Fruit fly (Drosophila melanogaster) whole organism, embryonic: Measurements from ENCODE around the gene CG6041.
A peak's percentile ranks its signal among the peaks of the same experiment; 100 is the strongest.

Source experiments
- ATbp ChIP-seq: fragments of 200-800 bp; sonication (Bioruptor generic); optimal IDR thresholded peaks from 2 replicates; lab custom pipeline; 2017; ENCODE audit warnings: missing biosample characterization, mild to moderate bottlenecking, missing genetic modification characterization, missing genetic modification reagents
- Ada2b ChIP-seq: fragments of 200-800 bp; sonication (Bioruptor generic); IDR thresholded peaks from 2 replicates; pipeline ENCODE4 v1.3.6; 2022; ENCODE audit warnings: missing biosample characterization, missing genetic modification characterization
- Aef1 ChIP-seq: fragments of 200-800 bp; sonication (Bioruptor generic); IDR thresholded peaks from 3 replicates; pipeline ENCODE4 v1.3.6; 2022; ENCODE audit warnings: missing biosample characterization, missing genetic modification characterization
- Bdp1 ChIP-seq: fragments of 200-800 bp; sonication (Bioruptor generic); optimal IDR thresholded peaks from 3 replicates; lab custom pipeline; 2016; ENCODE audit warnings: missing biosample characterization, missing genetic modification characterization
- CG10543 ChIP-seq: fragments of 200-800 bp; sonication (Bioruptor generic); optimal IDR thresholded peaks from 3 replicates; lab custom pipeline; 2017; ENCODE audit warnings: missing biosample characterization, mild to moderate bottlenecking, missing genetic modification characterization, moderate library complexity
- CG10959 ChIP-seq: fragments of 200-800 bp; sonication (Bioruptor generic); IDR thresholded peaks from 2 replicates; pipeline ENCODE4 v1.3.6; 2022; ENCODE audit warnings: missing biosample characterization, missing genetic modification characterization
- CG11723 ChIP-seq: fragments of 200-800 bp; sonication (Bioruptor generic); optimal IDR thresholded peaks from 2 replicates; lab custom pipeline; 2017; ENCODE audit warnings: missing biosample characterization, mild to moderate bottlenecking, missing genetic modification characterization
- CG12155 ChIP-seq: fragments of 200-800 bp; sonication (Bioruptor generic); optimal IDR thresholded peaks from 3 replicates; lab custom pipeline; 2016; ENCODE audit warnings: missing biosample characterization, missing genetic modification characterization
- CG13123 ChIP-seq: fragments of 200-800 bp; sonication (Bioruptor generic); optimal IDR thresholded peaks from 2 replicates; lab custom pipeline; 2016; ENCODE audit warnings: missing biosample characterization, missing genetic modification characterization
- CG14014 ChIP-seq: fragments of 200-800 bp; sonication (Bioruptor generic); IDR thresholded peaks from 2 replicates; pipeline ENCODE4 v1.3.6; 2022; ENCODE audit warnings: missing biosample characterization, missing genetic modification characterization
- CG18476 ChIP-seq: fragments of 200-800 bp; sonication (Bioruptor generic); optimal IDR thresholded peaks from 2 replicates; lab custom pipeline; 2016; ENCODE audit warnings: missing biosample characterization, mild to moderate bottlenecking, missing genetic modification characterization
- CG18764 ChIP-seq: fragments of 200-800 bp; sonication (Bioruptor generic); optimal IDR thresholded peaks from 3 replicates; lab custom pipeline; 2016; ENCODE audit warnings: missing biosample characterization, missing genetic modification characterization
- CG2116 ChIP-seq: fragments of 200-800 bp; sonication (Bioruptor generic); optimal IDR thresholded peaks from 3 replicates; lab custom pipeline; 2018; ENCODE audit warnings: missing biosample characterization, mild to moderate bottlenecking, missing genetic modification characterization
- CG2678 ChIP-seq: fragments of 200-800 bp; sonication (Bioruptor generic); optimal IDR thresholded peaks from 3 replicates; lab custom pipeline; 2019; ENCODE audit warnings: missing biosample characterization, mild to moderate bottlenecking, missing genetic modification characterization, moderate library complexity
- CG31224 ChIP-seq: fragments of 200-800 bp; sonication (Bioruptor generic); IDR thresholded peaks from 2 replicates; pipeline ENCODE4 v1.3.6; 2022; ENCODE audit warnings: missing biosample characterization, missing genetic modification characterization
- CG31365 ChIP-seq: fragments of 200-800 bp; sonication (Bioruptor generic); optimal IDR thresholded peaks from 2 replicates; lab custom pipeline; 2018; ENCODE audit warnings: missing biosample characterization, mild to moderate bottlenecking, missing genetic modification characterization
- CG31388 ChIP-seq: fragments of 200-800 bp; sonication (Bioruptor generic); optimal IDR thresholded peaks from 2 replicates; lab custom pipeline; 2016; ENCODE audit warnings: missing biosample characterization, missing genetic modification characterization
- CG3847 ChIP-seq: fragments of 200-800 bp; sonication (Bioruptor generic); IDR thresholded peaks from 2 replicates; pipeline ENCODE4 v1.3.6; 2022; ENCODE audit warnings: missing biosample characterization, missing genetic modification characterization
- CG4730 ChIP-seq: fragments of 200-800 bp; sonication (Bioruptor generic); IDR thresholded peaks from 2 replicates; pipeline ENCODE4 v1.3.6; 2022; ENCODE audit warnings: missing biosample characterization, missing genetic modification characterization
- CG6854 ChIP-seq: fragments of 200-800 bp; sonication (Bioruptor generic); optimal IDR thresholded peaks from 3 replicates; lab custom pipeline; 2017; ENCODE audit warnings: missing biosample characterization, mild to moderate bottlenecking, missing genetic modification characterization
- CG7372 ChIP-seq: fragments of 200-800 bp; sonication (Bioruptor generic); IDR thresholded peaks from 2 replicates; pipeline ENCODE4 v1.3.6; 2022; ENCODE audit warnings: missing biosample characterization, missing genetic modification characterization
- CG8089 ChIP-seq: fragments of 200-800 bp; sonication (Bioruptor generic); optimal IDR thresholded peaks from 3 replicates; lab custom pipeline; 2016; ENCODE audit warnings: missing biosample characterization, missing genetic modification characterization
- CG8478 ChIP-seq: fragments of >200 bp; optimal IDR thresholded peaks from 2 replicates; lab custom pipeline; 2018
- CG9215 ChIP-seq: fragments of 200-800 bp; sonication (Bioruptor generic); IDR thresholded peaks from 2 replicates; pipeline ENCODE4 v1.3.6; 2022; ENCODE audit warnings: missing biosample characterization, missing genetic modification characterization
- CrebB ChIP-seq: fragments of 200-800 bp; sonication (Bioruptor generic); optimal IDR thresholded peaks from 3 replicates; lab custom pipeline; 2018; ENCODE audit warnings: missing biosample characterization, mild to moderate bottlenecking, missing genetic modification characterization
- Elba2 ChIP-seq: fragments of 200-800 bp; sonication (Bioruptor generic); optimal IDR thresholded peaks from 3 replicates; lab custom pipeline; 2016; ENCODE audit warnings: missing biosample characterization, missing genetic modification characterization
- Ets65A ChIP-seq: fragments of 200-800 bp; sonication (Bioruptor generic); peaks from one replicate; lab custom pipeline; 2016; ENCODE audit warnings: missing biosample characterization, missing genetic modification characterization
- Fer1 ChIP-seq: fragments of 200-800 bp; sonication (Bioruptor generic); optimal IDR thresholded peaks from 2 replicates; lab custom pipeline; 2017; ENCODE audit warnings: missing biosample characterization, mild to moderate bottlenecking, missing genetic modification characterization
- Gsc ChIP-seq: fragments of 200-800 bp; sonication (Bioruptor generic); IDR thresholded peaks from 2 replicates; pipeline ENCODE4 v1.3.6; 2022; ENCODE audit warnings: missing biosample characterization, missing genetic modification characterization
- H2.0 ChIP-seq: fragments of 200-800 bp; sonication (Bioruptor generic); IDR thresholded peaks from 2 replicates; pipeline ENCODE4 v1.3.6; 2022; ENCODE audit warnings: missing biosample characterization, missing genetic modification characterization
- HmgZ ChIP-seq: fragments of 200-800 bp; sonication (Bioruptor generic); optimal IDR thresholded peaks from 2 replicates; lab custom pipeline; 2018; ENCODE audit warnings: missing biosample characterization, mild to moderate bottlenecking, missing genetic modification characterization
- Mrtf ChIP-seq: fragments of 200-800 bp; sonication (Bioruptor generic); IDR thresholded peaks from 3 replicates; pipeline ENCODE4 v1.3.6; 2022; ENCODE audit warnings: missing biosample characterization, missing genetic modification characterization
- ab ChIP-seq: fragments of 200-800 bp; sonication (Bioruptor generic); optimal IDR thresholded peaks from 2 replicates; lab custom pipeline; 2016; ENCODE audit warnings: missing biosample characterization, missing genetic modification characterization
- amos ChIP-seq: fragments of 200-800 bp; sonication (Bioruptor generic); IDR thresholded peaks from 2 replicates; pipeline ENCODE4 v1.3.6; 2022; ENCODE audit warnings: missing biosample characterization, missing genetic modification characterization; ENCODE audit not compliant: partially characterized antibody
- aop ChIP-seq: fragments of 200-800 bp; sonication (Bioruptor generic); IDR thresholded peaks from 2 replicates; pipeline ENCODE4 v1.3.6; 2022; ENCODE audit warnings: missing biosample characterization, missing genetic modification characterization
- bbx ChIP-seq: fragments of 200-800 bp; sonication (Bioruptor generic); IDR thresholded peaks from 2 replicates; pipeline ENCODE4 v1.3.6; 2022; ENCODE audit warnings: missing biosample characterization, missing genetic modification characterization; ENCODE audit not compliant: partially characterized antibody
- bowl ChIP-seq: fragments of 200-800 bp; sonication (Bioruptor generic); IDR thresholded peaks from 2 replicates; pipeline ENCODE4 v1.3.6; 2022; ENCODE audit warnings: missing biosample characterization, missing genetic modification characterization
- fd96Cb ChIP-seq: fragments of 200-800 bp; sonication (Bioruptor generic); optimal IDR thresholded peaks from 2 replicates; lab custom pipeline; 2018; ENCODE audit warnings: missing biosample characterization, mild to moderate bottlenecking, missing genetic modification characterization, moderate library complexity
- her ChIP-seq: fragments of 200-800 bp; sonication (Bioruptor generic); optimal IDR thresholded peaks from 2 replicates; lab custom pipeline; 2016; ENCODE audit warnings: missing biosample characterization, missing genetic modification characterization
- ind ChIP-seq: fragments of 200-800 bp; sonication (Bioruptor generic); optimal IDR thresholded peaks from 3 replicates; lab custom pipeline; 2016; ENCODE audit warnings: missing biosample characterization, missing genetic modification characterization
- kah ChIP-seq: fragments of 200-800 bp; sonication (Bioruptor generic); optimal IDR thresholded peaks from 2 replicates; lab custom pipeline; 2018; ENCODE audit warnings: missing biosample characterization, mild to moderate bottlenecking, missing genetic modification characterization
- lab ChIP-seq: fragments of 200-800 bp; sonication (Bioruptor generic); optimal IDR thresholded peaks from 3 replicates; lab custom pipeline; 2017; ENCODE audit warnings: missing biosample characterization, missing genetic modification characterization, mild to moderate bottlenecking, moderate library complexity, missing genetic modification reagents
- onecut ChIP-seq: fragments of 200-800 bp; sonication (Bioruptor generic); IDR thresholded peaks from 2 replicates; pipeline ENCODE4 v1.3.6; 2022; ENCODE audit warnings: missing biosample characterization, missing genetic modification characterization
- otp ChIP-seq: fragments of 200-800 bp; sonication (Bioruptor generic); IDR thresholded peaks from 3 replicates; pipeline ENCODE4, ENCODE4 v1.3.6; 2022; ENCODE audit warnings: missing biosample characterization, missing genetic modification characterization
- phol ChIP-seq: fragments of 200-800 bp; sonication (Bioruptor generic); optimal IDR thresholded peaks from 3 replicates; lab custom pipeline; 2018; ENCODE audit warnings: missing biosample characterization, mild to moderate bottlenecking, missing genetic modification characterization, moderate library complexity
- repo ChIP-seq: fragments of 200-800 bp; sonication (Bioruptor generic); optimal IDR thresholded peaks from 2 replicates; lab custom pipeline; 2016; ENCODE audit warnings: missing biosample characterization, missing genetic modification characterization
- salm ChIP-seq: fragments of 200-800 bp; sonication (Bioruptor generic); optimal IDR thresholded peaks from 2 replicates; lab custom pipeline; 2018; ENCODE audit warnings: missing biosample characterization, mild to moderate bottlenecking, missing genetic modification characterization
- schlank ChIP-seq: fragments of 200-800 bp; sonication (Bioruptor generic); optimal IDR thresholded peaks from 2 replicates; lab custom pipeline; 2018; ENCODE audit warnings: missing biosample characterization, mild to moderate bottlenecking, missing genetic modification characterization
- sqz ChIP-seq: fragments of 200-800 bp; sonication (Bioruptor generic); optimal IDR thresholded peaks from 3 replicates; lab custom pipeline; 2018; ENCODE audit warnings: missing biosample characterization, mild to moderate bottlenecking, missing genetic modification characterization
- stwl ChIP-seq: fragments of 200-800 bp; sonication (Bioruptor generic); optimal IDR thresholded peaks from 3 replicates; lab custom pipeline; 2018; ENCODE audit warnings: missing biosample characterization, mild to moderate bottlenecking, missing genetic modification characterization, moderate library complexity
- vfl ChIP-seq: fragments of 200-800 bp; sonication (Bioruptor generic); optimal IDR thresholded peaks from 2 replicates; lab custom pipeline; 2016; ENCODE audit warnings: missing biosample characterization, missing genetic modification characterization
- wor ChIP-seq: fragments of 200-800 bp; sonication (Bioruptor generic); IDR thresholded peaks from 2 replicates; pipeline ENCODE4 v1.3.6; 2022; ENCODE audit warnings: missing biosample characterization, missing genetic modification characterization

Gene CG6041

dm6 chrX:5972030-5972429 lies 24.1 kb downstream of the CG6041 start (continued):
- TF ChIP-seq vfl (GFP tag; lab: Kevin White, UChicago), result no peak
- TF ChIP-seq CG14014 (GFP tag; lab: Robert Waterston, UW), result 0 out of 2 replicates have a peak, but pooled peaks have one; percentile 6
- TF ChIP-seq aop (GFP tag; lab: Robert Waterston, UW), result no peak
- no peak for TF ChIP-seq repo (GFP tag; lab: Kevin White, UChicago)
- TF ChIP-seq ind (GFP tag; lab: Kevin White, UChicago), result no peak
- peak; percentile 27; the same call in 1 of the 2 replicates for TF ChIP-seq wor (GFP tag; lab: Robert Waterston, UW)
- TF ChIP-seq CG10543, result no peak
- TF ChIP-seq CG3847, result no peak
- no peak for TF ChIP-seq CrebB (tag; lab: Kevin White, UChicago)
- TF ChIP-seq schlank (tag; lab: Kevin White, UChicago), result no peak
- TF ChIP-seq Mrtf (GFP tag; lab: Robert Waterston, UW), result no peak; the same call in 2 of the 3 replicates
- no peak; the same call in 1 of the 2 replicates for TF ChIP-seq Ada2b (GFP tag; lab: Robert Waterston, UW)
- TF ChIP-seq ATbp (GFP tag; lab: Kevin White, UChicago), result peak; percentile 41
- TF ChIP-seq bbx (GFP tag; lab: Robert Waterston, UW), result no peak
- no peak for TF ChIP-seq bowl (GFP tag; lab: Robert Waterston, UW)
- no peak for TF ChIP-seq Bdp1 (GFP tag; lab: Kevin White, UChicago)
- TF ChIP-seq CG2116 (GFP tag; lab: Kevin White, UChicago), result no peak
- TF ChIP-seq CG31224, result 0 out of 2 replicates have a peak, but pooled peaks have one; percentile 22
- peak; percentile 42; the same call in 1 of the 3 replicates for TF ChIP-seq Aef1 (GFP tag; lab: Robert Waterston, UW)
- TF ChIP-seq CG8089 (GFP tag; lab: Kevin White, UChicago), result peak; percentile 17
- 0 out of 3 replicates have a peak, but pooled peaks have one; percentile 49 for TF ChIP-seq otp (GFP tag; lab: Robert Waterston, UW)
- TF ChIP-seq CG9215, result no peak
- TF ChIP-seq kah, result no peak
- TF ChIP-seq CG11723 (GFP tag; lab: Kevin White, UChicago), result peak; percentile 39
- no peak for TF ChIP-seq stwl
- no peak for TF ChIP-seq CG18476
- no peak for TF ChIP-seq Elba2 (GFP tag; lab: Kevin White, UChicago)
- TF ChIP-seq her (GFP tag; lab: Kevin White, UChicago), result no peak
- no peak for TF ChIP-seq Fer1
- no peak for TF ChIP-seq HmgZ (tag; lab: Kevin White, UChicago)
- TF ChIP-seq H2.0 (GFP tag; lab: Robert Waterston, UW), result peak; percentile 28; the same call in 1 of the 2 replicates
- peak; percentile 40; the same call in 1 of the 2 replicates for TF ChIP-seq Gsc
- peak; percentile 32 for TF ChIP-seq CG2678 (tag; lab: Kevin White, UChicago)
- TF ChIP-seq CG31388, result no peak
- TF ChIP-seq CG8478 (lab: Kevin White, UChicago), result no peak
- no peak for TF ChIP-seq amos (GFP tag; lab: Robert Waterston, UW)
- no peak for TF ChIP-seq ab (GFP tag; lab: Kevin White, UChicago)
- TF ChIP-seq sqz (GFP tag; lab: Kevin White, UChicago), result no peak
- TF ChIP-seq Ets65A (GFP tag; lab: Kevin White, UChicago), result peak; percentile 88
- TF ChIP-seq CG31365 (tag; lab: Kevin White, UChicago), result no peak
- TF ChIP-seq lab (GFP tag; lab: Kevin White, UChicago), result peak; percentile 4
- TF ChIP-seq CG12155 (GFP tag; lab: Kevin White, UChicago), result peak; percentile 1
- peak; percentile 47 for TF ChIP-seq CG10959 (GFP tag; lab: Robert Waterston, UW)
- TF ChIP-seq fd96Cb, result peak; percentile 47
- no peak for TF ChIP-seq CG18764 (GFP tag; lab: Kevin White, UChicago)
- TF ChIP-seq CG7372 (GFP tag; lab: Robert Waterston, UW), result no peak
- no peak for TF ChIP-seq CG6854 (GFP tag; lab: Kevin White, UChicago)
- peak; percentile 20 for TF ChIP-seq onecut (GFP tag; lab: Robert Waterston, UW)
- TF ChIP-seq CG4730 (GFP tag; lab: Robert Waterston, UW), result peak; percentile 44; the same call in 1 of the 2 replicates
- peak; percentile 50 for TF ChIP-seq phol (tag; lab: Kevin White, UChicago)
- TF ChIP-seq CG13123, result no peak
- no peak for TF ChIP-seq salm
